Worm (Caenorhabditis elegans) whole organism, L4 larva: ENCODE results near the gene ZC262.2.

ENCODE experiments used
- F37D6.2 ChIP-seq: sonication (generic microtip); optimal IDR thresholded peaks from 2 replicates; lab custom pipeline; 2016; ENCODE audit warnings: mild to moderate bottlenecking, missing genetic modification characterization, missing compliant biosample characterization
- F49E8.2 ChIP-seq: sonication (generic microtip); optimal IDR thresholded peaks from 2 replicates; lab custom pipeline; 2016; ENCODE audit warnings: missing compliant biosample characterization, mild to moderate bottlenecking, missing genetic modification characterization, borderline replicate concordance
- Y105C5A.15 ChIP-seq: fragments of 200-800 bp; sonication (Bioruptor generic); IDR thresholded peaks from 2 replicates; pipeline ENCODE4 v1.3.6; 2022; ENCODE audit warnings: missing genetic modification characterization, missing compliant biosample characterization
- Y75B8A.6 ChIP-seq: fragments of 200-800 bp; sonication (Bioruptor generic); IDR thresholded peaks from 2 replicates; pipeline ENCODE4 v1.3.6; 2022; ENCODE audit warnings: missing genetic modification reagents, missing genetic modification characterization, missing compliant biosample characterization
- aha-1 ChIP-seq: fragments of 150-350 bp; peaks from one replicate; lab custom pipeline; 2014; ENCODE audit warnings: missing biosample characterization, missing genetic modification characterization
- ces-1 ChIP-seq: fragments of 150-350 bp; sonication (generic microtip); optimal IDR thresholded peaks from 4 replicates; lab custom pipeline; 2014; ENCODE audit warnings: missing biosample characterization, missing genetic modification reagents, missing genetic modification characterization
- cey-2 ChIP-seq: sonication (generic microtip); optimal IDR thresholded peaks from 3 replicates; lab custom pipeline; 2017; ENCODE audit warnings: missing genetic modification characterization, mild to moderate bottlenecking, missing compliant biosample characterization, antibody characterized with exemption, borderline replicate concordance; ENCODE audit not compliant: insufficient read depth
- ctbp-1 ChIP-seq: fragments of 200-800 bp; sonication (Bioruptor generic); IDR thresholded peaks from 2 replicates; pipeline ENCODE4 v1.3.6; 2022; ENCODE audit warnings: missing genetic modification reagents, missing genetic modification characterization, missing compliant biosample characterization
- daf-16 ChIP-seq, 3 experiments: sonication (generic microtip); optimal IDR thresholded peaks; 2 replicates each; lab custom pipeline; 2016 to 2017; ENCODE audit warnings: missing genetic modification characterization in 3 of 3, missing genetic modification reagents in 3 of 3, mild to moderate bottlenecking in 2 of 3, missing compliant biosample characterization in 2 of 3, missing biosample characterization in 1 of 3, moderate library complexity in 1 of 3
- dmd-6 ChIP-seq: fragments of 200-800 bp; sonication (Bioruptor generic); IDR thresholded peaks from 2 replicates; pipeline ENCODE4 v1.3.6; 2022; ENCODE audit warnings: missing genetic modification reagents, missing genetic modification characterization, missing compliant biosample characterization
- dve-1 ChIP-seq: sonication (generic microtip); optimal IDR thresholded peaks from 2 replicates; lab custom pipeline; 2017; ENCODE audit warnings: antibody characterized with exemption, mild to moderate bottlenecking, missing genetic modification characterization, missing compliant biosample characterization; ENCODE audit not compliant: insufficient read depth
- egl-27 ChIP-seq: sonication (generic microtip); optimal IDR thresholded peaks from 3 replicates; lab custom pipeline; 2017; ENCODE audit warnings: missing biosample characterization, missing genetic modification reagents, missing genetic modification characterization
- hlh-11 ChIP-seq: fragments of 200-800 bp; sonication (Bioruptor generic); optimal IDR thresholded peaks from 2 replicates; lab custom pipeline; 2018; ENCODE audit warnings: mild to moderate bottlenecking, missing genetic modification characterization, missing compliant biosample characterization
- hlh-30 ChIP-seq: sonication (generic microtip); optimal IDR thresholded peaks from 2 replicates; lab custom pipeline; 2017; ENCODE audit warnings: antibody characterized with exemption, mild to moderate bottlenecking, missing genetic modification characterization, missing compliant biosample characterization; ENCODE audit not compliant: insufficient read depth
- jun-1 ChIP-seq: fragments of 150-350 bp; optimal IDR thresholded peaks from 2 replicates; lab custom pipeline; 2014; ENCODE audit warnings: missing biosample characterization, missing genetic modification reagents, missing genetic modification characterization
- lin-38 ChIP-seq: fragments of 200-800 bp; sonication (Bioruptor generic); IDR thresholded peaks from 2 replicates; pipeline ENCODE4 v1.3.6; 2022; ENCODE audit warnings: missing genetic modification reagents, missing genetic modification characterization, missing compliant biosample characterization
- lsy-2 ChIP-seq, 2 experiments: fragments of 150-350 bp in 1 of 2; sonication (generic microtip) in 1 of 2; optimal IDR thresholded peaks; 2 replicates each; lab custom pipeline; 2014 to 2017; ENCODE audit warnings: missing biosample characterization in 2 of 2, missing genetic modification characterization in 2 of 2
- madf-5 ChIP-seq, 2 experiments: fragments of 200-800 bp; sonication (Bioruptor generic); IDR thresholded peaks; 2 replicates each; pipeline ENCODE4 v1.3.6; 2022; ENCODE audit warnings: missing compliant biosample characterization in 2 of 2, missing genetic modification characterization in 2 of 2
- mdl-1 ChIP-seq, 2 experiments: fragments of 150-350 bp in 1 of 2; sonication (generic microtip) in 1 of 2; optimal IDR thresholded peaks; 2 replicates each; lab custom pipeline; 2014 to 2017; ENCODE audit warnings: missing biosample characterization in 2 of 2, missing genetic modification characterization in 2 of 2
- mep-1 ChIP-seq: fragments of 150-350 bp; sonication (generic microtip); optimal IDR thresholded peaks from 3 replicates; lab custom pipeline; 2014; ENCODE audit warnings: missing biosample characterization, missing genetic modification characterization
- nhr-11 ChIP-seq: fragments of 150-350 bp; optimal IDR thresholded peaks from 2 replicates; lab custom pipeline; 2014; ENCODE audit warnings: missing biosample characterization, missing genetic modification characterization
- nhr-25 ChIP-seq: sonication (generic microtip); optimal IDR thresholded peaks from 2 replicates; lab custom pipeline; 2017; ENCODE audit warnings: missing genetic modification characterization, mild to moderate bottlenecking, missing compliant biosample characterization, antibody characterized with exemption, moderate library complexity, borderline replicate concordance; ENCODE audit not compliant: insufficient read depth
- nhr-28 ChIP-seq: fragments of 150-350 bp; optimal IDR thresholded peaks from 2 replicates; lab custom pipeline; 2014; ENCODE audit warnings: missing biosample characterization, missing genetic modification characterization
- nhr-48 ChIP-seq: sonication (generic microtip); optimal IDR thresholded peaks from 2 replicates; lab custom pipeline; 2016; ENCODE audit warnings: mild to moderate bottlenecking, missing genetic modification characterization, missing compliant biosample characterization
- nhr-76 ChIP-seq: fragments of 150-350 bp; optimal IDR thresholded peaks from 2 replicates; lab custom pipeline; 2014; ENCODE audit warnings: missing biosample characterization, missing genetic modification characterization
- nhr-77 ChIP-seq: fragments of 150-350 bp; optimal IDR thresholded peaks from 2 replicates; lab custom pipeline; 2014; ENCODE audit warnings: missing biosample characterization, missing genetic modification characterization
- pqm-1 ChIP-seq: sonication (generic microtip); optimal IDR thresholded peaks from 2 replicates; lab custom pipeline; 2017; ENCODE audit warnings: missing biosample characterization, missing genetic modification characterization
- set-16 ChIP-seq: fragments of 200-800 bp; sonication (Bioruptor generic); IDR thresholded peaks from 2 replicates; pipeline ENCODE4 v1.3.6; 2022; ENCODE audit warnings: missing genetic modification reagents, missing genetic modification characterization, missing compliant biosample characterization
- unc-130 ChIP-seq: sonication (generic microtip); optimal IDR thresholded peaks from 2 replicates; lab custom pipeline; 2016; ENCODE audit warnings: missing genetic modification reagents, missing genetic modification characterization, missing compliant biosample characterization
- unc-39 ChIP-seq: sonication (generic microtip); optimal IDR thresholded peaks from 2 replicates; lab custom pipeline; 2017; ENCODE audit warnings: missing biosample characterization, missing genetic modification characterization
- unc-62 ChIP-seq, 3 experiments: fragments of 150-350 bp in 1 of 3; sonication (generic microtip); optimal IDR thresholded peaks in 2 of 3; peaks in 1 of 3; 1 replicate in 1 of 3; 2 replicates in 2 of 3; lab custom pipeline; 2014 to 2017; ENCODE audit warnings: missing biosample characterization in 3 of 3, missing genetic modification characterization in 3 of 3, missing genetic modification reagents in 3 of 3, missing genotype in 1 of 3

The ZC262.2 gene

DNA sequence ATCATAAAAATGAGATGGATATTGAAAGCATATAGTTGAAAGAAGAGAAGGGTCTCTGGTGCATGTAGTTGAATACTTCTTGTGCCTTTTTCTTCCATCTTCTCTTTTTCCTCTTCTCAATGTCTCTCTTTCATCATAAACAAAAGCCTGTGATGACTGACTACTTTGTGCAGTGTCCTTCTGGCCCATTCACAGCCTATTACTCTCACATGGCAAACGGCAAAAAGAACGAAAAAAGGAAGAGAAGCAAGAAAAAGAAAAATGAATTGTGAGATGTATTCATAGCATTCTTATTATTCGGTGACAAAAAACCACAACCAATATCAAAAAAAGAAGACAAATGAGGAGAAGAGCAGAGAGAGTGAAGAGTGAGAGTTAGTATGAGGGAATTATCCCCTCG lies 10.6 kb upstream of the ZC262.2 start (continued):
- no peak for TF ChIP-seq madf-5 (GFP tag; IDR thresholded peaks at IDR 0.05; lab: Robert Waterston, UW)
- no peak for TF ChIP-seq ctbp-1 (GFP tag; lab: Robert Waterston, UW)
- TF ChIP-seq aha-1 (tag; lab: Kevin White, UChicago), result peak; percentile 7
- no peak for TF ChIP-seq F49E8.2 (tag; lab: Kevin White, UChicago)

ce11 chrIII:8322645-8323213 lies 9.1 kb upstream of the ZC262.2 start, which contains the start of gene F10E9.1:
TSS of gene F10E9.1 (plus strand) at chrIII:8323163.
- TF ChIP-seq aha-1 (tag; lab: Kevin White, UChicago), result no peak
- peak; percentile 68 for TF ChIP-seq nhr-11 (tag; lab: Kevin White, UChicago)

DNA sequence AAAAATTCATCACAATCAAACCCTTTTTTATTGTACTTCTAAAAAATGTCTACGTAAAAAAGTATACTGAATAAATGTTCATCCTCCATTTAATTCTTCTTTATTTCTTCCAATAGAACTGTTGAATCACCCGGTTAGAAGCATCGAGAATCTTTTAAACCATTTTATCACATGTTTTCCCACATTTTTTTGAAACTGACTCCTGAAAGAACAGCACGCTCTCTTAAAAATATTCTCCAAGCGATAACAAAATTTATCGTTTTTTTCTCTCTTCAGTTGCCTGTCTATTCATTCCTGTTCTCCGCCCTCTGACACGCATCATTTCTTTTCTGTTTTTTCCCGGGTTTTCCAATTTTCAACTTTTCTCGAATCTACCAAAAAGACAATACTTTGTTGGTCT lies 7.5 kb upstream of the ZC262.2 start, which contains the start of gene F10E9.12:
Gene F10E9.12, plus strand, starts transcription at position 131 of the 400 bp plus-strand sequence.
- peak; percentile 9 for TF ChIP-seq aha-1 (tag; lab: Kevin White, UChicago)
- peak; percentile 4 for TF ChIP-seq pqm-1 (tag; lab: Kevin White, UChicago)
- peak in 1 of 2 experiments; percentile 31 for TF ChIP-seq lsy-2 (tag; optimal IDR thresholded peaks at IDR 0.05; lab: Kevin White, UChicago)
- TF ChIP-seq nhr-28, result peak; percentile 1
- peak; percentile 54 for TF ChIP-seq dve-1
- no peak for TF ChIP-seq nhr-25 (tag; lab: Kevin White, UChicago)
- TF ChIP-seq ces-1 (GFP tag; lab: Kevin White, UChicago), result no peak
- TF ChIP-seq unc-62 (GFP tag; optimal IDR thresholded peaks at IDR 0.05 in 1 of 2; lab: Kevin White, UChicago), result no peak
- no peak for TF ChIP-seq unc-62 (tag; optimal IDR thresholded peaks at IDR 0.05; lab: Kevin White, UChicago)
- no peak for TF ChIP-seq F49E8.2 (tag; lab: Kevin White, UChicago)
- TF ChIP-seq hlh-30 (tag; lab: Kevin White, UChicago), result peak; percentile 66
- no peak for TF ChIP-seq set-16
- TF ChIP-seq dmd-6, result peak; percentile 26; the same call in 1 of the 2 replicates
- TF ChIP-seq egl-27, result no peak
- TF ChIP-seq jun-1 (tag; lab: Kevin White, UChicago), result no peak
- peak in 1 of 2 experiments; percentile 14 for TF ChIP-seq mdl-1 (tag; optimal IDR thresholded peaks at IDR 0.05; lab: Kevin White, UChicago)
- TF ChIP-seq mep-1 (tag; lab: Kevin White, UChicago), result peak; percentile 5
- no peak for TF ChIP-seq F37D6.2 (tag; lab: Kevin White, UChicago)
- no peak for TF ChIP-seq cey-2
- TF ChIP-seq nhr-76 (tag; lab: Kevin White, UChicago), result no peak
- TF ChIP-seq Y105C5A.15 (GFP tag; lab: Robert Waterston, UW), result no peak
- no peak for TF ChIP-seq lin-38 (GFP tag; lab: Robert Waterston, UW)
- no peak for TF ChIP-seq nhr-77 (tag; lab: Kevin White, UChicago)
- no peak for TF ChIP-seq Y75B8A.6 (GFP tag; lab: Robert Waterston, UW)
- TF ChIP-seq daf-16 (GFP tag; optimal IDR thresholded peaks at IDR 0.05; lab: Kevin White, UChicago), result no peak
- peak; percentile 43 for TF ChIP-seq daf-16 (tag; optimal IDR thresholded peaks at IDR 0.05; lab: Kevin White, UChicago)
- TF ChIP-seq unc-130 (GFP tag; lab: Kevin White, UChicago), result no peak
- peak; percentile 30 for TF ChIP-seq hlh-11 (tag; lab: Kevin White, UChicago)
- TF ChIP-seq unc-39, result no peak
- TF ChIP-seq nhr-48 (tag; lab: Kevin White, UChicago), result no peak
